Fruit fly (Drosophila melanogaster) whole organism, embryonic: ENCODE data around the gene SPoCk.

ENCODE experiments used
- Antp ChIP-seq: fragments of 200-800 bp; sonication (Bioruptor generic); optimal IDR thresholded peaks from 3 replicates; lab custom pipeline; 2016; ENCODE audit warnings: missing biosample characterization, missing genetic modification characterization
- BtbVII ChIP-seq: fragments of 200-800 bp; sonication (Bioruptor generic); optimal IDR thresholded peaks from 3 replicates; lab custom pipeline; 2017; ENCODE audit warnings: missing biosample characterization, mild to moderate bottlenecking, missing genetic modification characterization
- CG10462 ChIP-seq: fragments of 200-800 bp; sonication (Bioruptor generic); optimal IDR thresholded peaks from 2 replicates; lab custom pipeline; 2016; ENCODE audit warnings: missing biosample characterization, missing genetic modification characterization
- CG10543 ChIP-seq: fragments of 200-800 bp; sonication (Bioruptor generic); optimal IDR thresholded peaks from 3 replicates; lab custom pipeline; 2017; ENCODE audit warnings: missing biosample characterization, mild to moderate bottlenecking, missing genetic modification characterization, moderate library complexity
- CG11696 ChIP-seq: fragments of 200-800 bp; sonication (Bioruptor generic); IDR thresholded peaks from 2 replicates; pipeline ENCODE4 v1.3.6; 2022; ENCODE audit warnings: missing biosample characterization, missing genetic modification characterization
- CG12071 ChIP-seq: fragments of 200-800 bp; sonication (Bioruptor generic); optimal IDR thresholded peaks from 3 replicates; lab custom pipeline; 2018; ENCODE audit warnings: missing biosample characterization, mild to moderate bottlenecking, missing genetic modification characterization
- CG12219 ChIP-seq: fragments of 200-800 bp; sonication (Bioruptor generic); optimal IDR thresholded peaks from 3 replicates; lab custom pipeline; 2018; ENCODE audit warnings: missing biosample characterization, mild to moderate bottlenecking, missing genetic modification characterization
- CG13424 ChIP-seq: fragments of 200-800 bp; sonication (Bioruptor generic); optimal IDR thresholded peaks from 2 replicates; lab custom pipeline; 2019; ENCODE audit warnings: missing biosample characterization, mild to moderate bottlenecking, missing genetic modification characterization, moderate library complexity
- CG13775 ChIP-seq: fragments of 200-800 bp; sonication (Bioruptor generic); optimal IDR thresholded peaks from 3 replicates; lab custom pipeline; 2017; ENCODE audit warnings: missing biosample characterization, mild to moderate bottlenecking, missing genetic modification characterization
- CG17568 ChIP-seq: fragments of 200-800 bp; sonication (Bioruptor generic); optimal IDR thresholded peaks from 2 replicates; lab custom pipeline; 2018; ENCODE audit warnings: missing biosample characterization, mild to moderate bottlenecking, missing genetic modification characterization, moderate library complexity
- CG17612 ChIP-seq: fragments of 200-800 bp; sonication (Bioruptor generic); IDR thresholded peaks from 2 replicates; pipeline ENCODE4 v1.3.6; 2022; ENCODE audit warnings: missing biosample characterization, missing genetic modification characterization
- CG18599 ChIP-seq: fragments of 200-800 bp; sonication (Bioruptor generic); optimal IDR thresholded peaks from 3 replicates; lab custom pipeline; 2017; ENCODE audit warnings: missing biosample characterization, missing genetic modification characterization, mild to moderate bottlenecking, moderate library complexity, missing genetic modification reagents
- CG2120 ChIP-seq: fragments of 200-800 bp; sonication (Bioruptor generic); optimal IDR thresholded peaks from 3 replicates; lab custom pipeline; 2016; ENCODE audit warnings: missing biosample characterization, missing genetic modification characterization
- CG2889 ChIP-seq: fragments of 200-800 bp; sonication (Bioruptor generic); IDR thresholded peaks from 3 replicates; pipeline ENCODE4 v1.3.6; 2022; ENCODE audit warnings: missing biosample characterization, missing genetic modification characterization
- CG3163 ChIP-seq: fragments of 200-800 bp; sonication (Bioruptor generic); optimal IDR thresholded peaks from 3 replicates; lab custom pipeline; 2016; ENCODE audit warnings: missing biosample characterization, missing genetic modification characterization
- CG32772 ChIP-seq: fragments of 200-800 bp; sonication (Bioruptor generic); IDR thresholded peaks from 2 replicates; pipeline ENCODE4 v1.3.6; 2022; ENCODE audit warnings: missing biosample characterization, missing genetic modification characterization
- CG3281 ChIP-seq: fragments of 200-800 bp; sonication (Bioruptor generic); optimal IDR thresholded peaks from 3 replicates; lab custom pipeline; 2017; ENCODE audit warnings: missing biosample characterization, mild to moderate bottlenecking, missing genetic modification characterization
- CG8924 ChIP-seq: fragments of 200-800 bp; optimal IDR thresholded peaks from 3 replicates; lab custom pipeline; 2019; ENCODE audit warnings: missing biosample characterization, mild to moderate bottlenecking, missing genetic modification characterization, moderate library complexity
- CTCF ChIP-seq: fragments of 200-800 bp; sonication (Bioruptor generic); optimal IDR thresholded peaks from 2 replicates; lab custom pipeline; 2017; ENCODE audit warnings: missing biosample characterization, mild to moderate bottlenecking, missing genetic modification characterization, moderate library complexity
- Dek ChIP-seq: fragments of 200-800 bp; sonication (Bioruptor generic); optimal IDR thresholded peaks from 3 replicates; lab custom pipeline; 2019; ENCODE audit warnings: missing biosample characterization, mild to moderate bottlenecking, missing genetic modification characterization, moderate library complexity
- HLHmδ ChIP-seq: fragments of 200-800 bp; sonication (Bioruptor generic); optimal IDR thresholded peaks from 2 replicates; lab custom pipeline; 2018; ENCODE audit warnings: missing biosample characterization, mild to moderate bottlenecking, missing genetic modification characterization, moderate library complexity
- Hmr ChIP-seq: fragments of 200-800 bp; sonication (Bioruptor generic); optimal IDR thresholded peaks from 3 replicates; lab custom pipeline; 2017; ENCODE audit warnings: mild to moderate bottlenecking, missing biosample characterization, missing genetic modification reagents, missing genetic modification characterization
- Kr ChIP-seq: fragments of 200-800 bp; sonication (Bioruptor generic); optimal IDR thresholded peaks from 2 replicates; lab custom pipeline; 2017; ENCODE audit warnings: missing biosample characterization, mild to moderate bottlenecking, missing genetic modification characterization
- MESR4 ChIP-seq: fragments of 200-800 bp; sonication (Bioruptor generic); optimal IDR thresholded peaks from 2 replicates; lab custom pipeline; 2018; ENCODE audit warnings: missing biosample characterization, mild to moderate bottlenecking, missing genetic modification characterization, moderate library complexity
- NFAT ChIP-seq: fragments of 200-800 bp; sonication (Bioruptor generic); IDR thresholded peaks from 2 replicates; pipeline ENCODE4 v1.3.6; 2022; ENCODE audit warnings: missing biosample characterization, missing genetic modification characterization
- NfI ChIP-seq: fragments of 200-800 bp; sonication (Bioruptor generic); optimal IDR thresholded peaks from 3 replicates; lab custom pipeline; 2018; ENCODE audit warnings: missing biosample characterization, mild to moderate bottlenecking, missing genetic modification characterization, moderate library complexity
- Rx ChIP-seq: fragments of 200-800 bp; sonication (Bioruptor generic); IDR thresholded peaks from 2 replicates; pipeline ENCODE4 v1.3.6; 2022; ENCODE audit warnings: missing biosample characterization, missing genetic modification characterization
- Sox102F ChIP-seq: fragments of 200-800 bp; sonication (Bioruptor generic); optimal IDR thresholded peaks from 2 replicates; lab custom pipeline; 2018; ENCODE audit warnings: missing biosample characterization, mild to moderate bottlenecking, missing genetic modification characterization, moderate library complexity
- Stat92E ChIP-seq, 3 experiments: fragments of >200 bp in 2 of 3; fragments of 200-800 bp in 1 of 3; sonication (Bioruptor generic) in 1 of 3; optimal IDR thresholded peaks; 2 replicates each; lab custom pipeline; 2017 to 2019; ENCODE audit warnings: missing biosample characterization in 3 of 3, missing genetic modification characterization in 3 of 3, mild to moderate bottlenecking in 1 of 3, moderate library complexity in 1 of 3
- TFAM ChIP-seq: fragments of 200-800 bp; sonication (Bioruptor generic); optimal IDR thresholded peaks from 2 replicates; lab custom pipeline; 2017; ENCODE audit warnings: missing biosample characterization, missing genetic modification characterization, inconsistent platforms
- Xbp1 ChIP-seq: fragments of 200-800 bp; sonication (Bioruptor generic); optimal IDR thresholded peaks from 3 replicates; lab custom pipeline; 2016; ENCODE audit warnings: missing biosample characterization, mild to moderate bottlenecking, missing genetic modification characterization
- az2 ChIP-seq: fragments of 200-800 bp; sonication (Bioruptor generic); optimal IDR thresholded peaks from 3 replicates; lab custom pipeline; 2016; ENCODE audit warnings: missing biosample characterization, missing genetic modification characterization
- bbx ChIP-seq: fragments of 200-800 bp; sonication (Bioruptor generic); IDR thresholded peaks from 2 replicates; pipeline ENCODE4 v1.3.6; 2022; ENCODE audit warnings: missing biosample characterization, missing genetic modification characterization; ENCODE audit not compliant: partially characterized antibody
- da ChIP-seq: fragments of 200-800 bp; sonication (Bioruptor generic); optimal IDR thresholded peaks from 2 replicates; lab custom pipeline; 2016; ENCODE audit warnings: missing biosample characterization, missing genetic modification characterization
- dan ChIP-seq: fragments of 200-800 bp; sonication (Bioruptor generic); IDR thresholded peaks from 2 replicates; pipeline ENCODE4 v1.3.6; 2022; ENCODE audit warnings: missing biosample characterization, missing genetic modification characterization
- exex ChIP-seq: fragments of 200-800 bp; sonication (Bioruptor generic); optimal IDR thresholded peaks from 4 replicates; lab custom pipeline; 2018; ENCODE audit warnings: missing biosample characterization, mild to moderate bottlenecking, missing genetic modification characterization, moderate library complexity
- fu2 ChIP-seq: fragments of 200-800 bp; sonication (Bioruptor generic); optimal IDR thresholded peaks from 2 replicates; lab custom pipeline; 2016; ENCODE audit warnings: missing biosample characterization, missing genetic modification characterization
- jing ChIP-seq: fragments of 200-800 bp; sonication (Bioruptor generic); optimal IDR thresholded peaks from 2 replicates; lab custom pipeline; 2018; ENCODE audit warnings: missing biosample characterization, mild to moderate bottlenecking, missing genetic modification characterization
- nau ChIP-seq: fragments of 200-800 bp; sonication (Bioruptor generic); optimal IDR thresholded peaks from 3 replicates; lab custom pipeline; 2017; ENCODE audit warnings: missing biosample characterization, mild to moderate bottlenecking, missing genetic modification characterization, missing genetic modification reagents
- nerfin-2 ChIP-seq: fragments of 200-800 bp; sonication (Bioruptor generic); IDR thresholded peaks from 2 replicates; pipeline ENCODE4 v1.3.6; 2022; ENCODE audit warnings: missing biosample characterization, missing genetic modification characterization; ENCODE audit not compliant: partially characterized antibody
- p53 ChIP-seq: fragments of 200-800 bp; sonication (Bioruptor generic); optimal IDR thresholded peaks from 2 replicates; lab custom pipeline; 2016; ENCODE audit warnings: missing biosample characterization, missing genetic modification characterization
- repo ChIP-seq: fragments of 200-800 bp; sonication (Bioruptor generic); optimal IDR thresholded peaks from 2 replicates; lab custom pipeline; 2016; ENCODE audit warnings: missing biosample characterization, missing genetic modification characterization
- sd ChIP-seq: fragments of 200-800 bp; sonication (Bioruptor generic); optimal IDR thresholded peaks from 3 replicates; lab custom pipeline; 2018; ENCODE audit warnings: missing biosample characterization, mild to moderate bottlenecking, missing genetic modification characterization, moderate library complexity
- sr ChIP-seq: fragments of 200-800 bp; sonication (Bioruptor generic); IDR thresholded peaks from 3 replicates; pipeline ENCODE4 v1.3.6; 2022; ENCODE audit warnings: missing biosample characterization, missing genetic modification characterization
- vvl ChIP-seq: fragments of 200-800 bp; sonication (Bioruptor generic); IDR thresholded peaks from 2 replicates; pipeline ENCODE4 v1.3.6; 2022; ENCODE audit warnings: missing biosample characterization, missing genetic modification characterization
- wek ChIP-seq: fragments of 200-800 bp; sonication (Bioruptor generic); optimal IDR thresholded peaks from 3 replicates; lab custom pipeline; 2018; ENCODE audit warnings: missing biosample characterization, mild to moderate bottlenecking, missing genetic modification characterization, moderate library complexity
- zen2 ChIP-seq: fragments of 200-800 bp; sonication (Bioruptor generic); IDR thresholded peaks from 3 replicates; pipeline ENCODE4 v1.3.6; 2022; ENCODE audit warnings: missing biosample characterization, missing genetic modification characterization; ENCODE audit not compliant: partially characterized antibody

SPoCk gene

dm6 chr3L:22724046-22724771, 25.0 kb upstream of the SPoCk start (continued):
- TF ChIP-seq repo (GFP tag; lab: Kevin White, UChicago) (no peak), vvl (GFP tag; lab: Robert Waterston, UW) (no peak), CG11696 (no peak), Dek (tag; lab: Kevin White, UChicago) (no peak), sd (tag; lab: Kevin White, UChicago) (peak; percentile 81), CG3163 (GFP tag; lab: Kevin White, UChicago) (no peak)

dm6 chr3L:22727739-22728335, 21.4 kb upstream of the SPoCk start, which contains the start of the genes CG14450 and CG11367:
TSS of gene CG14450 (minus strand) at chr3L:22727789.
TSS of gene CG11367 (plus strand) at chr3L:22728111.
- TF ChIP-seq NfI (GFP tag; lab: Kevin White, UChicago) (peak; percentile 5), CG10543 (GFP tag; lab: Kevin White, UChicago) (peak; percentile 61), nerfin-2 (GFP tag; lab: Robert Waterston, UW) (0 out of 2 replicates have a peak, but pooled peaks have one; percentile 33), Antp (no peak), CG17568 (GFP tag; lab: Kevin White, UChicago) (peak; percentile 52), Hmr (GFP tag; lab: Kevin White, UChicago) (peak; percentile 11), exex (peak; percentile 55), CG2889 (GFP tag; lab: Robert Waterston, UW) (no peak), Kr (GFP tag; lab: Kevin White, UChicago) (no peak), CG12219 (GFP tag; lab: Kevin White, UChicago) (no peak), zen2 (GFP tag; lab: Robert Waterston, UW) (no peak), nau (GFP tag; lab: Kevin White, UChicago) (no peak), CTCF (GFP tag; lab: Kevin White, UChicago) (peak; percentile 11), Rx (GFP tag; lab: Robert Waterston, UW) (no peak), CG13775 (GFP tag; lab: Kevin White, UChicago) (peak; percentile 11), CG17612 (no peak), CG18599 (GFP tag; lab: Kevin White, UChicago) (peak; percentile 44), sr (GFP tag; lab: Robert Waterston, UW) (peak; percentile 57; the same call in 1 of the 3 replicates), BtbVII (GFP tag; lab: Kevin White, UChicago) (peak; percentile 27), p53 (no peak), wek (GFP tag; lab: Kevin White, UChicago) (peak; percentile 3), CG2120 (GFP tag; lab: Kevin White, UChicago) (peak; percentile 10), NFAT (GFP tag; lab: Robert Waterston, UW) (no peak), TFAM (GFP tag; lab: Kevin White, UChicago) (no peak), CG12071 (no peak), dan (no peak), MESR4 (GFP tag; lab: Kevin White, UChicago) (peak; percentile 13), CG3281 (no peak), az2 (GFP tag; lab: Kevin White, UChicago) (no peak), Sox102F (GFP tag; lab: Kevin White, UChicago) (no peak), CG13424 (peak; percentile 49), HLHmδ (GFP tag; lab: Kevin White, UChicago) (peak; percentile 76), fu2 (GFP tag; lab: Kevin White, UChicago) (no peak), bbx (GFP tag; lab: Robert Waterston, UW) (no peak), da (GFP tag; lab: Kevin White, UChicago) (no peak), jing (GFP tag; lab: Kevin White, UChicago) (no peak), CG8924 (tag; lab: Kevin White, UChicago) (peak; percentile 68), CG32772 (GFP tag; lab: Robert Waterston, UW) (no peak), CG10462 (GFP tag; lab: Kevin White, UChicago) (no peak), Xbp1 (no peak), Stat92E (GFP tag; optimal IDR thresholded peaks at IDR 0.05; lab: Kevin White, UChicago) (no peak)
